Fruit fly (Drosophila melanogaster): Measurements from ENCODE around the gene CG11380.

The CG11380 gene

dm6 chrX:1234817-1235617 lies 43.9 kb downstream of the CG11380 start (continued):
- TF ChIP-seq Dip3 (GFP tag; optimal IDR thresholded peaks at IDR 0.05): peak; percentile 78
- no peak for TF ChIP-seq repo (GFP tag; optimal IDR thresholded peaks at IDR 0.05)
- peak; percentile 80 for TF ChIP-seq CG11093 (GFP tag; IDR thresholded peaks at IDR 0.05)
- TF ChIP-seq CG10462 (GFP tag; optimal IDR thresholded peaks at IDR 0.05): peak; percentile 9
- TF ChIP-seq NFAT (GFP tag; IDR thresholded peaks at IDR 0.05): peak; percentile 71
- no peak for TF ChIP-seq CG4282 (GFP tag; optimal IDR thresholded peaks at IDR 0.05)
- TF ChIP-seq CG18619 (GFP tag; optimal IDR thresholded peaks at IDR 0.05): peak; percentile 50
- TF ChIP-seq CG6654 (GFP tag; optimal IDR thresholded peaks at IDR 0.05): peak; percentile 68
- TF ChIP-seq MBD-R2 (GFP tag; IDR thresholded peaks at IDR 0.05): peak; percentile 46; the same call in 1 of the 2 replicates
- no peak for TF ChIP-seq pros (GFP tag; optimal IDR thresholded peaks at IDR 0.05)
- peak; percentile 72 for TF ChIP-seq CG7357 (GFP tag; IDR thresholded peaks at IDR 0.05)
- peak; percentile 54 for TF ChIP-seq fd3F (GFP tag; optimal IDR thresholded peaks at IDR 0.05)
- peak; percentile 76 for TF ChIP-seq CG33557 (GFP tag; optimal IDR thresholded peaks at IDR 0.05)
- 0 out of 2 replicates have a peak, but pooled peaks have one; percentile 28 for TF ChIP-seq wdn (GFP tag; IDR thresholded peaks at IDR 0.05)
- TF ChIP-seq CG1024 (GFP tag; IDR thresholded peaks at IDR 0.05): peak; percentile 78; the same call in 1 of the 2 replicates
- peak; percentile 13 for TF ChIP-seq CG8290 (GFP tag; optimal IDR thresholded peaks at IDR 0.05)
- TF ChIP-seq CG8290 (tag; optimal IDR thresholded peaks at IDR 0.05): peak in 1 of 2 experiments; percentile 90
- peak; percentile 71 for TF ChIP-seq CG11398 (GFP tag; optimal IDR thresholded peaks at IDR 0.05)
- TF ChIP-seq CG12942 (GFP tag; optimal IDR thresholded peaks at IDR 0.05): peak; percentile 43
- peak; percentile 82 for TF ChIP-seq CG9609 (GFP tag; optimal IDR thresholded peaks at IDR 0.05)
- TF ChIP-seq corto (GFP tag; optimal IDR thresholded peaks at IDR 0.05): no peak
- TF ChIP-seq CG2116 (GFP tag; optimal IDR thresholded peaks at IDR 0.05): no peak
- peak; percentile 47; the same call in 1 of the 2 replicates for TF ChIP-seq Ravus (GFP tag; IDR thresholded peaks at IDR 0.05)
- TF ChIP-seq CG2678 (tag; optimal IDR thresholded peaks at IDR 0.05): peak; percentile 85
- TF ChIP-seq ro (GFP tag; IDR thresholded peaks at IDR 0.05): peak; percentile 60; the same call in 1 of the 2 replicates
- TF ChIP-seq CG31365 (tag; optimal IDR thresholded peaks at IDR 0.05): peak; percentile 54
- no peak for TF ChIP-seq HmgD (GFP tag; optimal IDR thresholded peaks at IDR 0.05)
- TF ChIP-seq CG2712 (tag; optimal IDR thresholded peaks at IDR 0.05): peak; percentile 90
- no peak for TF ChIP-seq Dref (GFP tag; IDR thresholded peaks at IDR 0.05)
- peak; percentile 56; the same call in 1 of the 2 replicates for TF ChIP-seq CG31224 (GFP tag; IDR thresholded peaks at IDR 0.05)
- peak; percentile 72 for TF ChIP-seq caup (GFP tag; optimal IDR thresholded peaks at IDR 0.05; ENCODE audit: severe bottlenecking)
- no peak for TF ChIP-seq zf30C (GFP tag; optimal IDR thresholded peaks at IDR 0.05)
- no peak for TF ChIP-seq CG7745 (tag; optimal IDR thresholded peaks at IDR 0.05)
- peak; percentile 61 to 82 for TF ChIP-seq Hr51 (GFP tag; optimal IDR thresholded peaks at IDR 0.05)
- TF ChIP-seq CG18599 (GFP tag; optimal IDR thresholded peaks at IDR 0.05): peak; percentile 85
- peak; percentile 35; the same call in 1 of the 2 replicates for TF ChIP-seq dan (GFP tag; IDR thresholded peaks at IDR 0.05)
- 0 out of 2 replicates have a peak, but pooled peaks have one; percentile 46 for TF ChIP-seq Doc2 (GFP tag; IDR thresholded peaks at IDR 0.05)
- TF ChIP-seq pho (GFP tag; optimal IDR thresholded peaks at IDR 0.05): peak; percentile 59
- TF ChIP-seq luna (GFP tag; optimal IDR thresholded peaks at IDR 0.05): no peak
- peak; percentile 46 for TF ChIP-seq CG7987 (GFP tag; optimal IDR thresholded peaks at IDR 0.05)
- TF ChIP-seq CG18764 (GFP tag; optimal IDR thresholded peaks at IDR 0.05): peak; percentile 13
- peak; percentile 39 for TF ChIP-seq schlank (tag; optimal IDR thresholded peaks at IDR 0.05)
- TF ChIP-seq gsb-n (tag; optimal IDR thresholded peaks at IDR 0.05): peak; percentile 81
- peak; percentile 83 for TF ChIP-seq CG34422 (GFP tag; IDR thresholded peaks at IDR 0.05)
- TF ChIP-seq sd (tag; optimal IDR thresholded peaks at IDR 0.05): peak; percentile 10
- TF ChIP-seq CG9437 (GFP tag; optimal IDR thresholded peaks at IDR 0.05): peak; percentile 53
- no peak for TF ChIP-seq CG31388 (GFP tag; optimal IDR thresholded peaks at IDR 0.05)
- peak; percentile 50 for TF ChIP-seq CG12155 (GFP tag; optimal IDR thresholded peaks at IDR 0.05)
- 0 out of 2 replicates have a peak, but pooled peaks have one; percentile 48 for TF ChIP-seq CG10321 (GFP tag; IDR thresholded peaks at IDR 0.05)
